Fruit fly (Drosophila melanogaster): Measurements from ENCODE around the gene Obp93a.
A peak's percentile ranks its signal among the peaks of the same experiment; 100 is the strongest.

The Obp93a gene

dm6 chr3R:21163318-21163828 lies 33.9 kb upstream of the Obp93a start, which contains the start of gene CG5810:
TSS of gene CG5810 (plus strand) at chr3R:21163778.
- no peak for TF ChIP-seq Hr83 (GFP tag; optimal IDR thresholded peaks at IDR 0.05; ENCODE audit: poor library complexity, severe bottlenecking)
- no peak for TF ChIP-seq Rel (GFP tag; optimal IDR thresholded peaks at IDR 0.05)
- TF ChIP-seq Rel (tag; optimal IDR thresholded peaks at IDR 0.05): peak; percentile 60
- peak; percentile 2 for TF ChIP-seq rgr (GFP tag; optimal IDR thresholded peaks at IDR 0.05)
- no peak for TF ChIP-seq dsf (GFP tag; optimal IDR thresholded peaks at IDR 0.05; ENCODE audit: borderline replicate concordance)
- TF ChIP-seq dmrt93B (GFP tag; optimal IDR thresholded peaks at IDR 0.05): no peak

- TF ChIP-seq brk (GFP tag; optimal IDR thresholded peaks at IDR 0.05): no peak
- no peak for TF ChIP-seq Sp1 (GFP tag; optimal IDR thresholded peaks at IDR 0.05)
- TF ChIP-seq dsf (GFP tag; optimal IDR thresholded peaks at IDR 0.05; ENCODE audit: borderline replicate concordance): no peak
- TF ChIP-seq foxo (GFP tag; optimal IDR thresholded peaks at IDR 0.05): peak in 1 of 2 experiments; percentile 19
- no peak for TF ChIP-seq dmrt93B (GFP tag; optimal IDR thresholded peaks at IDR 0.05)
- peak; percentile 2 for TF ChIP-seq fru (GFP tag; optimal IDR thresholded peaks at IDR 0.05)
These were observed 32.1 kb upstream of the Obp93a start for dm6 chr3R:21161620-21162029.

dm6 chr3R:21161042-21161532 lies 31.6 kb upstream of the Obp93a start, which contains the start of gene cDIP:
TSS of gene cDIP (minus strand) at chr3R:21161092.
- no peak for TF ChIP-seq dl (GFP tag; optimal IDR thresholded peaks at IDR 0.05; ENCODE audit: insufficient read depth in 1 of 2, partially characterized antibody in 2 of 2)
- TF ChIP-seq Abd-B (GFP tag; optimal IDR thresholded peaks at IDR 0.05): no peak
- no peak for TF ChIP-seq tai (GFP tag; optimal IDR thresholded peaks at IDR 0.05)
- TF ChIP-seq CG9705 (GFP tag; optimal IDR thresholded peaks at IDR 0.05): no peak
- TF ChIP-seq sage (GFP tag; optimal IDR thresholded peaks at IDR 0.05): no peak
- no peak for TF ChIP-seq h (GFP tag; optimal IDR thresholded peaks at IDR 0.05)
- no peak for TF ChIP-seq Jra (GFP tag; optimal IDR thresholded peaks at IDR 0.05)
- TF ChIP-seq pan (optimal IDR thresholded peaks at IDR 0.05): no peak
- no peak for TF ChIP-seq GATAd (GFP tag; optimal IDR thresholded peaks at IDR 0.05)
- no peak for TF ChIP-seq Mio (GFP tag; optimal IDR thresholded peaks at IDR 0.05)
- no peak for TF ChIP-seq rgr (GFP tag; optimal IDR thresholded peaks at IDR 0.05)
- TF ChIP-seq fru (GFP tag; optimal IDR thresholded peaks at IDR 0.05): no peak
- TF ChIP-seq Vsx2 (GFP tag; optimal IDR thresholded peaks at IDR 0.05; ENCODE audit: partially characterized antibody): no peak
- TF ChIP-seq dmrt93B (GFP tag; optimal IDR thresholded peaks at IDR 0.05): no peak
- TF ChIP-seq Rel (GFP tag; optimal IDR thresholded peaks at IDR 0.05): no peak
- TF ChIP-seq Rel (tag; optimal IDR thresholded peaks at IDR 0.05): no peak
- TF ChIP-seq dsf (GFP tag; optimal IDR thresholded peaks at IDR 0.05; ENCODE audit: borderline replicate concordance): no peak
- TF ChIP-seq Hnf4 (GFP tag; optimal IDR thresholded peaks at IDR 0.05): no peak

dm6 chr3R:21158643-21159042 lies 29.1 kb upstream of the Obp93a start:
- TF ChIP-seq Abd-B (GFP tag; optimal IDR thresholded peaks at IDR 0.05): no peak
- TF ChIP-seq usp (GFP tag; optimal IDR thresholded peaks at IDR 0.05): no peak
- no peak for TF ChIP-seq CG32264 (GFP tag; optimal IDR thresholded peaks at IDR 0.05)
- no peak for TF ChIP-seq tai (GFP tag; optimal IDR thresholded peaks at IDR 0.05)
- no peak for TF ChIP-seq Myc (optimal IDR thresholded peaks at IDR 0.05)
- TF ChIP-seq jim (GFP tag; optimal IDR thresholded peaks at IDR 0.05): no peak
- no peak for TF ChIP-seq Sp1 (GFP tag; optimal IDR thresholded peaks at IDR 0.05)
- no peak for TF ChIP-seq fru (GFP tag; optimal IDR thresholded peaks at IDR 0.05)
- no peak for TF ChIP-seq Jra (GFP tag; optimal IDR thresholded peaks at IDR 0.05)
- no peak for TF ChIP-seq Dfd (GFP tag; optimal IDR thresholded peaks at IDR 0.05)
- TF ChIP-seq br (GFP tag; optimal IDR thresholded peaks at IDR 0.05): no peak
- no peak for TF ChIP-seq OdsH (GFP tag; optimal IDR thresholded peaks at IDR 0.05)
- TF ChIP-seq woc (GFP tag; optimal IDR thresholded peaks at IDR 0.05): no peak
- no peak for TF ChIP-seq sage (GFP tag; optimal IDR thresholded peaks at IDR 0.05)

- TF ChIP-seq dsf (GFP tag; optimal IDR thresholded peaks at IDR 0.05; ENCODE audit: borderline replicate concordance) (no peak), fru (GFP tag; optimal IDR thresholded peaks at IDR 0.05) (no peak), Abd-B (GFP tag; optimal IDR thresholded peaks at IDR 0.05) (no peak), jim (GFP tag; optimal IDR thresholded peaks at IDR 0.05) (no peak), Dif (GFP tag; optimal IDR thresholded peaks at IDR 0.05; ENCODE audit: partially characterized antibody) (no peak), Hnf4 (GFP tag; optimal IDR thresholded peaks at IDR 0.05) (no peak), rgr (GFP tag; optimal IDR thresholded peaks at IDR 0.05) (no peak), GATAd (GFP tag; optimal IDR thresholded peaks at IDR 0.05) (no peak), Vsx2 (GFP tag; optimal IDR thresholded peaks at IDR 0.05; ENCODE audit: partially characterized antibody) (peak; percentile 59), Dfd (GFP tag; optimal IDR thresholded peaks at IDR 0.05) (no peak), sv (GFP tag; optimal IDR thresholded peaks at IDR 0.05) (no peak), CrebA (GFP tag; optimal IDR thresholded peaks at IDR 0.05; ENCODE audit: borderline replicate concordance) (peak; percentile 44), ey (GFP tag; optimal IDR thresholded peaks at IDR 0.05) (no peak), CG9705 (GFP tag; optimal IDR thresholded peaks at IDR 0.05) (no peak), Myc (optimal IDR thresholded peaks at IDR 0.05) (no peak), sage (GFP tag; optimal IDR thresholded peaks at IDR 0.05) (peak; percentile 8), brk (GFP tag; optimal IDR thresholded peaks at IDR 0.05) (no peak), N (GFP tag; optimal IDR thresholded peaks at IDR 0.05) (no peak), Sp1 (GFP tag; optimal IDR thresholded peaks at IDR 0.05) (peak; percentile 16), Hr83 (GFP tag; optimal IDR thresholded peaks at IDR 0.05; ENCODE audit: poor library complexity, severe bottlenecking) (peak; percentile 16), dmrt93B (GFP tag; optimal IDR thresholded peaks at IDR 0.05) (no peak), lola (GFP tag; optimal IDR thresholded peaks at IDR 0.05) (no peak), tai (GFP tag; optimal IDR thresholded peaks at IDR 0.05) (no peak), pan (optimal IDR thresholded peaks at IDR 0.05) (no peak)
These were observed 27.3 kb upstream of the Obp93a start for dm6 chr3R:21156572-21157480.

All from whole organism, wandering third instar larva.